Worm (Caenorhabditis elegans) whole organism, young adult: ENCODE measurements around the gene clec-252.

Source experiments
- F23B12.7 ChIP-seq: sonication (generic microtip); optimal IDR thresholded peaks from 2 replicates; lab custom pipeline; 2017; ENCODE audit warnings: missing genetic modification characterization, mild to moderate bottlenecking, missing compliant biosample characterization, antibody characterized with exemption, moderate library complexity; ENCODE audit not compliant: insufficient read depth
- F55B11.4 ChIP-seq: sonication (generic microtip); optimal IDR thresholded peaks from 2 replicates; lab custom pipeline; 2016; ENCODE audit warnings: missing compliant biosample characterization, missing genetic modification characterization, borderline replicate concordance; ENCODE audit not compliant: insufficient read depth
- F57C9.4 ChIP-seq: sonication (generic microtip); optimal IDR thresholded peaks from 2 replicates; lab custom pipeline; 2017; ENCODE audit warnings: mild to moderate bottlenecking, missing genetic modification characterization, missing compliant biosample characterization
- ama-1 ChIP-seq, 3 experiments: fragments of 150-350 bp in 1 of 3; sonication (generic microtip) in 2 of 3; optimal IDR thresholded peaks; 2 replicates each; lab custom pipeline; 2014 to 2018; ENCODE audit warnings: missing biosample characterization in 2 of 3, missing genetic modification characterization in 2 of 3, missing genetic modification reagents in 2 of 3
- bed-1 ChIP-seq: fragments of 200-800 bp; sonication (Bioruptor generic); IDR thresholded peaks from 2 replicates; pipeline ENCODE4 v1.3.6; 2022; ENCODE audit warnings: missing genetic modification reagents, missing genetic modification characterization, missing compliant biosample characterization
- ceh-79 ChIP-seq: sonication (generic microtip); optimal IDR thresholded peaks from 2 replicates; lab custom pipeline; 2017; ENCODE audit warnings: mild to moderate bottlenecking, missing genetic modification characterization, missing compliant biosample characterization
- nfya-2 ChIP-seq: fragments of 200-800 bp; sonication (Bioruptor generic); IDR thresholded peaks from 2 replicates; pipeline ENCODE4 v1.3.6; 2022; ENCODE audit warnings: missing genetic modification reagents, missing genetic modification characterization, missing compliant biosample characterization
- tbp1 ChIP-seq: fragments of 200-800 bp; sonication (Bioruptor generic); optimal IDR thresholded peaks from 2 replicates; lab custom pipeline; 2018; ENCODE audit warnings: mild to moderate bottlenecking, missing genetic modification characterization, missing compliant biosample characterization
- tlf-1 ChIP-seq: fragments of 200-800 bp; sonication (Bioruptor generic); optimal IDR thresholded peaks from 2 replicates; lab custom pipeline; 2018; ENCODE audit warnings: mild to moderate bottlenecking, missing genetic modification characterization, missing compliant biosample characterization
- unc-130 ChIP-seq: sonication (generic microtip); optimal IDR thresholded peaks from 2 replicates; lab custom pipeline; 2016; ENCODE audit warnings: missing genetic modification reagents, missing genetic modification characterization, missing compliant biosample characterization
- ztf-18 ChIP-seq: sonication (generic microtip); optimal IDR thresholded peaks from 2 replicates; lab custom pipeline; 2016; ENCODE audit warnings: missing genotype, mild to moderate bottlenecking, missing genetic modification characterization, missing compliant biosample characterization

DNA sequence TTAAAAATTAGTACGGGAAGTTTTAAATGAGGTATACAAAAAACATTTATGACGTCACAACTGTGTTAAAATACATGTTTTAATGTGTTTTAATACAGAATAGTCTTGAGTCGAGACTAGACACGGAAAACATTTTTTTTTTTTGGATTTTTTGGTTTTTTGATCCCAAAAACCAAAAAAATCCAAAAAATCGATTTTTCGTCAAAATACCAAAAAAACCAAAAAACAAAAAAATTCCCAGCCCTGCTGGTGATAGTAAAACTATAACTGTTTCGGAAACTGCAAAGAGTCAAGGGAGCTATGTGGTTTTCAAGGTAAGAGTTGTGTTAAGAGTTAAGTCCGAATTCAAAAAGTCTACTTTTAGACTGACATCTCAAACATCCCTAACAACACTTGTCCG, 12.5 kb upstream of the clec-252 start, which contains the start of gene F11D11.4:
- TF ChIP-seq ama-1 (optimal IDR thresholded peaks at IDR 0.05; lab: Kevin White, UChicago) (no peak), ama-1 (GFP tag; optimal IDR thresholded peaks at IDR 0.05; lab: Kevin White, UChicago) (no peak), ceh-79 (tag; lab: Kevin White, UChicago) (no peak), ztf-18 (tag; lab: Kevin White, UChicago) (no peak), unc-130 (GFP tag; lab: Kevin White, UChicago) (no peak), tlf-1 (GFP tag; lab: Kevin White, UChicago) (no peak), bed-1 (no peak), F55B11.4 (tag; lab: Kevin White, UChicago) (no peak), F23B12.7 (tag; lab: Kevin White, UChicago) (no peak), nfya-2 (no peak), F57C9.4 (tag; lab: Kevin White, UChicago) (no peak), tbp1 (no peak)
